Worm (Caenorhabditis elegans): ENCODE measurements around the gene gars-1.

ce11 chrIII:5165745-5166144, 2.3 kb upstream of the gars-1 start:
- TF ChIP-seq nhr-77 (tag; optimal IDR thresholded peaks at IDR 0.05) (no peak), nhr-23 (tag; optimal IDR thresholded peaks at IDR 0.05) (no peak), ztf-4 (tag; optimal IDR thresholded peaks at IDR 0.05) (no peak), nhr-6 (tag; optimal IDR thresholded peaks at IDR 0.05) (no peak), egl-27 (tag; optimal IDR thresholded peaks at IDR 0.05) (no peak), elt-1 (tag; optimal IDR thresholded peaks at IDR 0.05) (no peak), alr-1 (tag; optimal IDR thresholded peaks at IDR 0.05) (no peak), blmp-1 (tag; optimal IDR thresholded peaks at IDR 0.05; ENCODE audit: insufficient read depth) (peak; percentile 42), Y55F3AM.14 (GFP tag; optimal IDR thresholded peaks at IDR 0.05) (no peak), R02D3.7 (tag; optimal IDR thresholded peaks at IDR 0.05) (no peak), elt-3 (tag; optimal IDR thresholded peaks at IDR 0.05) (no peak), nhr-25 (tag; optimal IDR thresholded peaks at IDR 0.05) (peak; percentile 51), mdl-1 (tag; optimal IDR thresholded peaks at IDR 0.05) (no peak)

Data from whole organism, L2 larva.